Fruit fly (Drosophila melanogaster) whole organism, wandering third instar larva: ENCODE measurements around the gene Tbh.

Experiments
- Abd-B ChIP-seq: fragments of >200 bp; optimal IDR thresholded peaks from 2 replicates; lab custom pipeline; 2017; ENCODE audit warnings: missing biosample characterization, missing genetic modification characterization
- CG32264 ChIP-seq: fragments of 200-800 bp; sonication (Bioruptor generic); optimal IDR thresholded peaks from 2 replicates; lab custom pipeline; 2016; ENCODE audit warnings: missing biosample characterization, missing genetic modification characterization
- CG9705 ChIP-seq: fragments of 200-800 bp; sonication (Bioruptor generic); optimal IDR thresholded peaks from 2 replicates; lab custom pipeline; 2018; ENCODE audit warnings: missing biosample characterization, mild to moderate bottlenecking, missing genetic modification characterization
- CrebA ChIP-seq: fragments of 200-800 bp; sonication (Bioruptor generic); optimal IDR thresholded peaks from 2 replicates; lab custom pipeline; 2016; ENCODE audit warnings: missing biosample characterization, mild to moderate bottlenecking, missing genetic modification characterization, borderline replicate concordance
- Dfd ChIP-seq: fragments of >200 bp; optimal IDR thresholded peaks from 2 replicates; lab custom pipeline; 2017; ENCODE audit warnings: missing biosample characterization, missing genetic modification characterization
- Dif ChIP-seq: fragments of 200-275, 200-300 bp; sonication (Bioruptor generic); optimal IDR thresholded peaks from 2 replicates; lab custom pipeline; 2018; ENCODE audit warnings: missing biosample characterization, missing genetic modification characterization; ENCODE audit not compliant: partially characterized antibody
- GATAd ChIP-seq: sonication (Bioruptor generic); optimal IDR thresholded peaks from 2 replicates; lab custom pipeline; 2016; ENCODE audit warnings: missing biosample characterization, missing genetic modification characterization
- HLH106 ChIP-seq: fragments of 200-800 bp; optimal IDR thresholded peaks from 3 replicates; lab custom pipeline; 2019; ENCODE audit warnings: missing biosample characterization, mild to moderate bottlenecking, missing genetic modification characterization, moderate library complexity
- Hnf4 ChIP-seq: fragments of 200-800 bp; sonication (Bioruptor generic); optimal IDR thresholded peaks from 2 replicates; lab custom pipeline; 2016; ENCODE audit warnings: missing biosample characterization, mild to moderate bottlenecking, missing genetic modification characterization
- Hr78 ChIP-seq: fragments of >200 bp; optimal IDR thresholded peaks from 2 replicates; lab custom pipeline; 2017; ENCODE audit warnings: missing biosample characterization, missing genetic modification characterization
- Hr83 ChIP-seq: fragments of 200-300 bp; sonication (Bioruptor generic); optimal IDR thresholded peaks from 2 replicates; lab custom pipeline; 2016; ENCODE audit warnings: missing biosample characterization, mild to moderate bottlenecking, missing genetic modification characterization, moderate library complexity; ENCODE audit not compliant: poor library complexity, severe bottlenecking
- Jra ChIP-seq: sonication (Bioruptor generic); optimal IDR thresholded peaks from 2 replicates; lab custom pipeline; 2016; ENCODE audit warnings: missing biosample characterization, missing genetic modification characterization
- Mio ChIP-seq: sonication (Bioruptor generic); optimal IDR thresholded peaks from 2 replicates; lab custom pipeline; 2016; ENCODE audit warnings: missing biosample characterization, missing genetic modification characterization
- Myc ChIP-seq: fragments of >200 bp; optimal IDR thresholded peaks from 2 replicates; lab custom pipeline; 2017
- N ChIP-seq: fragments of >200 bp; optimal IDR thresholded peaks from 2 replicates; lab custom pipeline; 2018; ENCODE audit warnings: missing biosample characterization, missing external identifiers, missing genetic modification characterization
- OdsH ChIP-seq: fragments of 200-800 bp; sonication (Bioruptor generic); optimal IDR thresholded peaks from 2 replicates; lab custom pipeline; 2016; ENCODE audit warnings: missing biosample characterization, mild to moderate bottlenecking, missing genetic modification characterization
- Rel ChIP-seq, 2 experiments: fragments of 200-800 bp; sonication (Bioruptor generic) in 1 of 2; optimal IDR thresholded peaks; 2 replicates in 1 of 2; 3 replicates in 1 of 2; lab custom pipeline; 2016 to 2019; ENCODE audit warnings: mild to moderate bottlenecking in 2 of 2, missing biosample characterization in 2 of 2, missing genetic modification characterization in 2 of 2, moderate library complexity in 1 of 2
- Sp1 ChIP-seq: fragments of 200-800 bp; sonication (Bioruptor generic); optimal IDR thresholded peaks from 3 replicates; lab custom pipeline; 2019; ENCODE audit warnings: missing biosample characterization, mild to moderate bottlenecking, missing genetic modification characterization, moderate library complexity
- Vsx2 ChIP-seq: fragments of 200-300, 225-300 bp; sonication (Bioruptor generic); optimal IDR thresholded peaks from 2 replicates; lab custom pipeline; 2018; ENCODE audit warnings: missing biosample characterization, missing genetic modification characterization; ENCODE audit not compliant: partially characterized antibody
- br ChIP-seq: fragments of 200-800 bp; sonication (Bioruptor generic); optimal IDR thresholded peaks from 2 replicates; lab custom pipeline; 2016; ENCODE audit warnings: missing biosample characterization, missing genetic modification characterization
- brk ChIP-seq: fragments of 200-800 bp; sonication (Bioruptor generic); optimal IDR thresholded peaks from 2 replicates; lab custom pipeline; 2016; ENCODE audit warnings: missing biosample characterization, mild to moderate bottlenecking, missing genetic modification characterization
- dl ChIP-seq, 2 experiments: fragments of 175-275, 200-275 bp in 1 of 2; fragments of 200-275 bp in 1 of 2; sonication (Bioruptor generic); optimal IDR thresholded peaks; lab custom pipeline; 2018; ENCODE audit warnings: mild to moderate bottlenecking in 2 of 2, missing biosample characterization in 2 of 2, missing genetic modification characterization in 2 of 2, moderate library complexity in 2 of 2; ENCODE audit not compliant: partially characterized antibody in 2 of 2, insufficient read depth in 1 of 2
- dmrt93B ChIP-seq: fragments of 200-800 bp; sonication (Bioruptor generic); optimal IDR thresholded peaks from 2 replicates; lab custom pipeline; 2018; ENCODE audit warnings: missing biosample characterization, mild to moderate bottlenecking, missing genetic modification characterization
- dsf ChIP-seq: sonication (Bioruptor generic); optimal IDR thresholded peaks from 2 replicates; lab custom pipeline; 2016; ENCODE audit warnings: missing biosample characterization, missing genetic modification characterization, borderline replicate concordance
- ey ChIP-seq: fragments of 200-800 bp; sonication (Bioruptor generic); optimal IDR thresholded peaks from 2 replicates; lab custom pipeline; 2016; ENCODE audit warnings: missing biosample characterization, missing genetic modification characterization
- foxo ChIP-seq, 2 experiments: fragments of 200-800 bp; sonication (Bioruptor generic); optimal IDR thresholded peaks; 2 replicates in 1 of 2; 3 replicates in 1 of 2; lab custom pipeline; 2016 to 2017; ENCODE audit warnings: missing biosample characterization in 2 of 2, missing genetic modification characterization in 2 of 2
- fru ChIP-seq: fragments of 200-800 bp; sonication (Bioruptor generic); optimal IDR thresholded peaks from 3 replicates; lab custom pipeline; 2016; ENCODE audit warnings: missing biosample characterization, mild to moderate bottlenecking, missing genetic modification characterization
- h ChIP-seq: fragments of 200-800 bp; sonication (Bioruptor generic); optimal IDR thresholded peaks from 3 replicates; lab custom pipeline; 2016; ENCODE audit warnings: missing biosample characterization, mild to moderate bottlenecking, missing genetic modification characterization
- jim ChIP-seq: fragments of 175-275, 200-325 bp; sonication (Bioruptor generic); optimal IDR thresholded peaks from 2 replicates; lab custom pipeline; 2016; ENCODE audit warnings: missing biosample characterization, mild to moderate bottlenecking, missing genetic modification characterization
- lola ChIP-seq: fragments of >200 bp; optimal IDR thresholded peaks from 2 replicates; lab custom pipeline; 2017; ENCODE audit warnings: missing biosample characterization, missing genetic modification characterization
- pan ChIP-seq: fragments of >200 bp; optimal IDR thresholded peaks from 2 replicates; lab custom pipeline; 2017
- psq ChIP-seq: fragments of 200-800 bp; sonication (Bioruptor generic); optimal IDR thresholded peaks from 3 replicates; lab custom pipeline; 2017; ENCODE audit warnings: missing biosample characterization, mild to moderate bottlenecking, missing genetic modification characterization, moderate library complexity
- rgr ChIP-seq: fragments of 200-800 bp; sonication (Bioruptor generic); optimal IDR thresholded peaks from 3 replicates; lab custom pipeline; 2016; ENCODE audit warnings: missing biosample characterization, mild to moderate bottlenecking, missing genetic modification characterization
- sage ChIP-seq: fragments of 200-800 bp; sonication (Bioruptor generic); optimal IDR thresholded peaks from 2 replicates; lab custom pipeline; 2016; ENCODE audit warnings: missing biosample characterization, mild to moderate bottlenecking, missing genetic modification characterization
- sv ChIP-seq: fragments of 200-800 bp; sonication (Bioruptor generic); optimal IDR thresholded peaks from 3 replicates; lab custom pipeline; 2016; ENCODE audit warnings: missing biosample characterization, missing genetic modification characterization
- tai ChIP-seq: sonication (Bioruptor generic); optimal IDR thresholded peaks from 2 replicates; lab custom pipeline; 2016; ENCODE audit warnings: missing biosample characterization, missing genetic modification characterization
- usp ChIP-seq: fragments of >200 bp; optimal IDR thresholded peaks from 2 replicates; lab custom pipeline; 2017; ENCODE audit warnings: missing biosample characterization, missing genetic modification characterization
- woc ChIP-seq: sonication (Bioruptor generic); optimal IDR thresholded peaks from 2 replicates; lab custom pipeline; 2016; ENCODE audit warnings: missing biosample characterization, mild to moderate bottlenecking, missing genetic modification characterization

Gene Tbh

DNA sequence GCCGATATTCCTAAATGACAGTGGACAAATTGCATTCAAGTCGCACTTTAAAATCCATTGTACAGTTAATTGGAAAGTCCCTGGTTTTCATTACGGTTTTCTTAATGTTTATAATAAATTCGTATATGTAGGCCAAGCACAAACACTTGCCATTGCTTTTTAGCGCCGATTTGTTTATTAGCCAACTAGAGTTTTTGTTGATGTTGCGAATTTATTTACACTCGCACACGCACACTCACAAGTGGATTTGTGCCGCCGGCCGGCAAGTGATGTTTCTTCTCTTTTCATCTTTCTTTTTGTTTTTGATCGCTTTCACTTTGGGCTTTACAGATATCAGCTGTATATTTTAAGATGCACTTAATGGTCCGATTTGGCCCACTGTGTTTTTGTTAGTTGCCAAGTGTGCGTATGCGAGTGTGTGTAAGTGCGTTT is 61.8 kb downstream of the Tbh start:
- TF ChIP-seq CG9705 (GFP tag; lab: Kevin White, UChicago) = peak; percentile 62
- TF ChIP-seq fru = peak; percentile 63
- TF ChIP-seq sage = no peak
- peak; percentile 37 for TF ChIP-seq OdsH (GFP tag; lab: Kevin White, UChicago)
- no peak for TF ChIP-seq CG32264
- TF ChIP-seq Dfd = no peak
- peak; percentile 52 for TF ChIP-seq psq (GFP tag; lab: Kevin White, UChicago)
- TF ChIP-seq Hr78 (GFP tag; lab: Kevin White, UChicago) = no peak
- TF ChIP-seq Abd-B (GFP tag; lab: Kevin White, UChicago) = no peak
- TF ChIP-seq Mio (GFP tag; lab: Kevin White, UChicago) = no peak
- TF ChIP-seq N (GFP tag; lab: Kevin White, UChicago) = no peak
- TF ChIP-seq dsf (GFP tag; lab: Kevin White, UChicago) = no peak
- no peak for TF ChIP-seq tai (GFP tag; lab: Kevin White, UChicago)
- TF ChIP-seq Dif (GFP tag; lab: Kevin White, UChicago) = no peak
- no peak for TF ChIP-seq Jra
- peak; percentile 72 for TF ChIP-seq woc (GFP tag; lab: Kevin White, UChicago)
- TF ChIP-seq lola (GFP tag; lab: Kevin White, UChicago) = no peak
- TF ChIP-seq usp = no peak
- TF ChIP-seq jim (GFP tag; lab: Kevin White, UChicago) = no peak
- TF ChIP-seq dmrt93B = peak; percentile 61
- peak; percentile 74 for TF ChIP-seq HLH106
- TF ChIP-seq Hr83 = no peak
- peak in 1 of 2 experiments; percentile 71 for TF ChIP-seq foxo (GFP tag; optimal IDR thresholded peaks at IDR 0.05; lab: Kevin White, UChicago)
- no peak for TF ChIP-seq Rel (GFP tag; optimal IDR thresholded peaks at IDR 0.05; lab: Kevin White, UChicago)
- TF ChIP-seq Rel (tag; optimal IDR thresholded peaks at IDR 0.05; lab: Kevin White, UChicago) = no peak
- TF ChIP-seq GATAd = no peak
- TF ChIP-seq pan (lab: Kevin White, UChicago) = no peak
- peak; percentile 74 for TF ChIP-seq ey (GFP tag; lab: Kevin White, UChicago)
- TF ChIP-seq Vsx2 (GFP tag; lab: Kevin White, UChicago) = no peak
- TF ChIP-seq br = peak; percentile 69
- peak; percentile 53 for TF ChIP-seq rgr (GFP tag; lab: Kevin White, UChicago)
- no peak for TF ChIP-seq brk (GFP tag; lab: Kevin White, UChicago)
- TF ChIP-seq Hnf4 = no peak
- no peak for TF ChIP-seq dl (GFP tag; optimal IDR thresholded peaks at IDR 0.05; lab: Kevin White, UChicago; ENCODE audit: insufficient read depth in 1 of 2, partially characterized antibody in 2 of 2)
- peak; percentile 59 for TF ChIP-seq h (GFP tag; lab: Kevin White, UChicago)
- TF ChIP-seq Myc (lab: Kevin White, UChicago) = no peak
- peak; percentile 74 for TF ChIP-seq Sp1 (GFP tag; lab: Kevin White, UChicago)
- TF ChIP-seq sv = peak; percentile 72
- no peak for TF ChIP-seq CrebA

DNA sequence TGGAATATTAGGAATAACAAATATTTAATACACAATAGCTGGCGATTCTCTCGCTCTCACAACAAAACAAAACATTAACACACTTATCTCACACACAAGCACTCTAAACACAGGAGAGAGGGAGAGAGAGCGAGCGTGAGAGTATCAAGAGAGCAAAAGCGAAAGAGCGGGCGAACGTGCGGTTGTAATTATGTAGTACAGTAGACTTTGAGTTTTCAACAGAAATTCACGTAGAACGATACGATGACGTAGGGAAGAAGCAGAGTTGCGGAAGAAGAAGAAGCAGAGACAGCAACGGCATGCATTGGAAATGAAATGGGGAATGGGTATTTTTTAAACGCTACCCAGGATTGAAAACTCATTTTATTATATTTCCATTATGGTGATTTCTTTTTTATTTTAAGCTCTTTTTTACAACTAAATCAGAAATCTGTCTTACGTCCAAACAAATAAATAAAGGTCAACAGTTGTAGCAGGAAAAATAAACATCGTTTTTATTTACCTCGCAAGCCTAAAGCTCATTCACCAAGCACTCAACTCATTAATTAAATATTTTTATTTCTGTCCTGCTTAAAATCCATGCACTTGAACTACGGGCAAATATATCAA is 62.4 kb downstream of the Tbh start:
- TF ChIP-seq Abd-B (GFP tag; lab: Kevin White, UChicago) (no peak), ey (GFP tag; lab: Kevin White, UChicago) (no peak), CG32264 (no peak), foxo (GFP tag; optimal IDR thresholded peaks at IDR 0.05; lab: Kevin White, UChicago) (no peak), lola (GFP tag; lab: Kevin White, UChicago) (no peak), fru (no peak), dl (GFP tag; optimal IDR thresholded peaks at IDR 0.05; lab: Kevin White, UChicago; ENCODE audit: insufficient read depth in 1 of 2, partially characterized antibody in 2 of 2) (peak; percentile 95 to 96), CG9705 (GFP tag; lab: Kevin White, UChicago) (no peak), psq (GFP tag; lab: Kevin White, UChicago) (no peak), sv (no peak), Hr83 (peak; percentile 43), br (no peak), Dif (GFP tag; lab: Kevin White, UChicago) (peak; percentile 92), Vsx2 (GFP tag; lab: Kevin White, UChicago) (peak; percentile 74), sage (no peak), CrebA (no peak), GATAd (no peak), tai (GFP tag; lab: Kevin White, UChicago) (no peak), Rel (GFP tag; optimal IDR thresholded peaks at IDR 0.05; lab: Kevin White, UChicago) (no peak), Rel (tag; optimal IDR thresholded peaks at IDR 0.05; lab: Kevin White, UChicago) (no peak)
